Worm (Caenorhabditis elegans) whole organism, L4/young adult: ENCODE data around the gene col-111.

Source experiments
- W03F9.2 ChIP-seq: fragments of 150-350 bp; optimal IDR thresholded peaks from 2 replicates; lab custom pipeline; 2014; ENCODE audit warnings: missing biosample characterization, missing genetic modification characterization
- dao-5 ChIP-seq: sonication (generic microtip); optimal IDR thresholded peaks from 2 replicates; lab custom pipeline; 2016; ENCODE audit warnings: missing genotype, missing genetic modification characterization, moderate library complexity, missing compliant biosample characterization

DNA sequence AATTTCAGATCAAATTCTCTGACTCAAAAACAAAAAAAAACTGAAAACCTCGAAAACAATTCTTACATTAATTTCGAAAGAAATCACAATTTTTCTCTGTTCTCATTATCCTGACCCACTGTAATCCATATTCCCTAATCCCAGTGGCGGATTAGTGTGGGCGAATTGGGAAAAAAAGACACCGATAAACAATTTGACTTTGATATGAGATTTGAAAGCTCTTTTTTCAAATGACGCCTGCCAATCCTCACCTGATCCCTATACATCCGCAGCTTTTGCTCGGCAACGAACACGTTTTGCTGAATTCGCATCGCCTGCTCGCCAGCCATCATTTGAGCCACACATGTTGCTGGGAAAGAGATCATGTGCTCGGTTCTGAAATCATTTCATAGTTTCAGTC is 46.0 kb downstream of the col-111 start:
- TF ChIP-seq W03F9.2 (tag; lab: Kevin White, UChicago) (no peak), dao-5 (tag; lab: Kevin White, UChicago) (no peak)
